Worm (Caenorhabditis elegans) whole organism, midembryonic: ENCODE data around the gene T05C3.2.
"Not testable (repeated sequence)": the region's sequence is repeated elsewhere in the genome, so short reads cannot be mapped to it uniquely, and the experiment has no call there.

Experiments used
- flt-1 ChIP-seq: fragments of 200-800 bp; sonication (Bioruptor generic); IDR thresholded peaks from 2 replicates; pipeline ENCODE4 v1.3.6; 2022; ENCODE audit warnings: missing genetic modification characterization, missing compliant biosample characterization
- ztf-23 ChIP-seq: fragments of 200-800 bp; sonication (Bioruptor generic); IDR thresholded peaks from 2 replicates; pipeline ENCODE4 v1.3.6; 2022; ENCODE audit warnings: missing genetic modification reagents, missing genetic modification characterization, missing compliant biosample characterization
- ztf-29 ChIP-seq: fragments of 200-800 bp; sonication (Bioruptor generic); IDR thresholded peaks from 2 replicates; pipeline ENCODE4 v1.3.6; 2022; ENCODE audit warnings: missing genetic modification reagents, missing genetic modification characterization, missing compliant biosample characterization

- TF ChIP-seq ztf-29, ztf-23, flt-1 (GFP tag; lab: Robert Waterston, UW): not testable (repeated sequence)
Observed at ce11 chrV:5468489-5468888, 25.1 kb upstream of the T05C3.2 start, which contains the start of gene ZC317.6.
